Fruit fly (Drosophila melanogaster) whole organism, prepupa: Measurements from ENCODE around the gene CG17199.
A peak's percentile ranks its signal among the peaks of the same experiment; 100 is the strongest.

Experiments
- Blimp-1 ChIP-seq: fragments of 200-800 bp; sonication (Bioruptor generic); optimal IDR thresholded peaks from 3 replicates; lab custom pipeline; 2017; ENCODE audit warnings: missing biosample characterization, missing genetic modification characterization, mild to moderate bottlenecking, moderate library complexity, missing genetic modification reagents
- CG11762 ChIP-seq: fragments of 200-800 bp; sonication (Bioruptor generic); optimal IDR thresholded peaks from 3 replicates; lab custom pipeline; 2016; ENCODE audit warnings: missing biosample characterization, missing genetic modification characterization; ENCODE audit not compliant: insufficient read depth
- CG15336 ChIP-seq: fragments of 200-800 bp; sonication (Bioruptor generic); IDR thresholded peaks from 2 replicates; pipeline ENCODE4 v1.3.6; 2022; ENCODE audit warnings: missing biosample characterization, missing genetic modification characterization
- CG31627 ChIP-seq: fragments of 200-800 bp; sonication (Bioruptor generic); optimal IDR thresholded peaks from 3 replicates; lab custom pipeline; 2016; ENCODE audit warnings: missing biosample characterization, missing genetic modification characterization
- CG8319 ChIP-seq: fragments of 200-800 bp; sonication (Bioruptor generic); optimal IDR thresholded peaks from 3 replicates; lab custom pipeline; 2016; ENCODE audit warnings: missing biosample characterization, missing genetic modification characterization
- Gug ChIP-seq: fragments of 200-800 bp; sonication (Bioruptor generic); IDR thresholded peaks from 2 replicates; pipeline ENCODE4 v1.3.6; 2022; ENCODE audit warnings: missing biosample characterization, missing genetic modification characterization
- Hr39 ChIP-seq: fragments of 200-800 bp; sonication (Bioruptor generic); optimal IDR thresholded peaks from 2 replicates; lab custom pipeline; 2016; ENCODE audit warnings: missing biosample characterization, missing genetic modification characterization
- dac ChIP-seq: fragments of 200-800 bp; sonication (Bioruptor generic); optimal IDR thresholded peaks from 2 replicates; lab custom pipeline; 2017; ENCODE audit warnings: missing biosample characterization, mild to moderate bottlenecking, missing genetic modification characterization
- fkh ChIP-seq: fragments of 200-800 bp; sonication (Bioruptor generic); optimal IDR thresholded peaks from 3 replicates; lab custom pipeline; 2017; ENCODE audit warnings: missing biosample characterization, mild to moderate bottlenecking, missing genetic modification characterization, moderate library complexity
- salr ChIP-seq, 2 experiments: fragments of 200-800 bp; sonication (Bioruptor generic); optimal IDR thresholded peaks; 3 replicates each; lab custom pipeline; 2016 to 2018; ENCODE audit warnings: missing biosample characterization in 2 of 2, missing genetic modification characterization in 2 of 2, mild to moderate bottlenecking in 1 of 2

dm6 chr3R:20257180-20257936, 47.8 kb upstream of the CG17199 start:
- TF ChIP-seq CG15336 (GFP tag; lab: Robert Waterston, UW), result peak; percentile 65
- no peak for TF ChIP-seq dac (GFP tag; lab: Kevin White, UChicago)
- peak in 1 of 2 experiments; percentile 52 for TF ChIP-seq salr (GFP tag; optimal IDR thresholded peaks at IDR 0.05; lab: Kevin White, UChicago)
- TF ChIP-seq Hr39 (GFP tag; lab: Kevin White, UChicago), result no peak
- TF ChIP-seq Gug (GFP tag; lab: Robert Waterston, UW), result no peak
- TF ChIP-seq CG11762 (GFP tag; lab: Kevin White, UChicago), result no peak
- peak; percentile 93 for TF ChIP-seq fkh (GFP tag; lab: Kevin White, UChicago)
- TF ChIP-seq Blimp-1, result no peak
- TF ChIP-seq CG31627 (GFP tag; lab: Kevin White, UChicago), result no peak
- no peak for TF ChIP-seq CG8319 (GFP tag; lab: Kevin White, UChicago)
